Worm (Caenorhabditis elegans) whole organism, L2 larva: Measurements from ENCODE around the gene nhx-9.

Source experiments
- F13H6.1 ChIP-seq: sonication (generic microtip); optimal IDR thresholded peaks from 2 replicates; lab custom pipeline; 2016; ENCODE audit warnings: missing genetic modification characterization, missing compliant biosample characterization
- R02D3.7 ChIP-seq: fragments of 150-350 bp; optimal IDR thresholded peaks from 2 replicates; lab custom pipeline; 2014; ENCODE audit warnings: missing biosample characterization, missing genetic modification characterization
- Y55F3AM.14 ChIP-seq: fragments of 200-800 bp; sonication (Bioruptor generic); optimal IDR thresholded peaks from 2 replicates; lab custom pipeline; 2018; ENCODE audit warnings: mild to moderate bottlenecking, missing genetic modification characterization, missing compliant biosample characterization
- ZK546.5 ChIP-seq: sonication (generic microtip); optimal IDR thresholded peaks from 2 replicates; lab custom pipeline; 2017; ENCODE audit warnings: missing biosample characterization, missing genetic modification characterization
- aly-2 ChIP-seq: fragments of 150-350 bp; optimal IDR thresholded peaks from 2 replicates; lab custom pipeline; 2014; ENCODE audit warnings: missing biosample characterization, missing genetic modification characterization
- ama-1 ChIP-seq: fragments of 150-350 bp; optimal IDR thresholded peaks from 2 replicates; lab custom pipeline; 2018; ENCODE audit warnings: inconsistent platforms
- ceh-16 ChIP-seq: fragments of 150-350 bp; optimal IDR thresholded peaks from 2 replicates; lab custom pipeline; 2014; ENCODE audit warnings: missing biosample characterization, missing genetic modification characterization
- ceh-82 ChIP-seq: fragments of 150-350 bp; optimal IDR thresholded peaks from 2 replicates; lab custom pipeline; 2014; ENCODE audit warnings: missing biosample characterization, missing genetic modification characterization
- crh-2 ChIP-seq: sonication (generic microtip); optimal IDR thresholded peaks from 2 replicates; lab custom pipeline; 2017; ENCODE audit warnings: missing biosample characterization, missing genetic modification characterization
- dmd-4 ChIP-seq: sonication (generic microtip); optimal IDR thresholded peaks from 2 replicates; lab custom pipeline; 2017; ENCODE audit warnings: missing biosample characterization, missing genetic modification characterization
- elt-1 ChIP-seq: fragments of 150-350 bp; optimal IDR thresholded peaks from 2 replicates; lab custom pipeline; 2014; ENCODE audit warnings: missing biosample characterization, missing genetic modification characterization
- fos-1 ChIP-seq: fragments of 150-350 bp; optimal IDR thresholded peaks from 2 replicates; lab custom pipeline; 2014; ENCODE audit warnings: missing biosample characterization, missing genetic modification characterization
- lin-11 ChIP-seq: fragments of 150-350 bp; sonication (generic microtip); optimal IDR thresholded peaks from 2 replicates; lab custom pipeline; 2014; ENCODE audit warnings: missing biosample characterization, missing genetic modification characterization, inconsistent platforms, mixed read lengths
- lin-13 ChIP-seq: fragments of 150-350 bp; optimal IDR thresholded peaks from 2 replicates; lab custom pipeline; 2014; ENCODE audit warnings: missing biosample characterization, missing genetic modification reagents, missing genetic modification characterization
- lin-39 ChIP-seq: fragments of 150-350 bp; optimal IDR thresholded peaks from 2 replicates; lab custom pipeline; 2014; ENCODE audit warnings: missing biosample characterization, missing genetic modification reagents, missing genetic modification characterization
- mab-5 ChIP-seq: fragments of 150-350 bp; optimal IDR thresholded peaks from 2 replicates; lab custom pipeline; 2014; ENCODE audit warnings: missing biosample characterization, missing genetic modification characterization
- mdl-1 ChIP-seq, 2 experiments: fragments of 150-350 bp in 1 of 2; sonication (generic microtip) in 1 of 2; optimal IDR thresholded peaks; 2 replicates each; lab custom pipeline; 2017; ENCODE audit warnings: missing biosample characterization in 2 of 2, missing genetic modification characterization in 2 of 2
- nhr-10 ChIP-seq: sonication (generic microtip); optimal IDR thresholded peaks from 2 replicates; lab custom pipeline; 2017; ENCODE audit warnings: missing biosample characterization, missing genetic modification characterization
- nhr-11 ChIP-seq: fragments of 150-350 bp; optimal IDR thresholded peaks from 2 replicates; lab custom pipeline; 2014; ENCODE audit warnings: missing biosample characterization, missing genetic modification characterization
- nhr-12 ChIP-seq: fragments of 150-350 bp; optimal IDR thresholded peaks from 2 replicates; lab custom pipeline; 2014; ENCODE audit warnings: missing biosample characterization, missing genetic modification characterization
- nhr-129 ChIP-seq: fragments of 150-350 bp; optimal IDR thresholded peaks from 2 replicates; lab custom pipeline; 2014; ENCODE audit warnings: missing biosample characterization, missing genetic modification characterization
- nhr-23 ChIP-seq: fragments of 150-350 bp; optimal IDR thresholded peaks from 2 replicates; lab custom pipeline; 2014; ENCODE audit warnings: missing biosample characterization, missing genetic modification reagents, missing genetic modification characterization
- nhr-237 ChIP-seq: fragments of 150-350 bp; optimal IDR thresholded peaks from 2 replicates; lab custom pipeline; 2014; ENCODE audit warnings: missing biosample characterization, missing genetic modification characterization
- nhr-6 ChIP-seq: fragments of 150-350 bp; optimal IDR thresholded peaks from 2 replicates; lab custom pipeline; 2014; ENCODE audit warnings: missing biosample characterization, missing genetic modification characterization
- nhr-77 ChIP-seq: fragments of 150-350 bp; optimal IDR thresholded peaks from 2 replicates; lab custom pipeline; 2014; ENCODE audit warnings: missing biosample characterization, missing genetic modification characterization
- sem-4 ChIP-seq: fragments of 150-350 bp; optimal IDR thresholded peaks from 2 replicates; lab custom pipeline; 2014; ENCODE audit warnings: missing biosample characterization, missing genetic modification reagents, missing genetic modification characterization
- skn-1 ChIP-seq: sonication (generic microtip); optimal IDR thresholded peaks from 2 replicates; lab custom pipeline; 2017; ENCODE audit warnings: missing biosample characterization, missing genetic modification characterization
- sma-3 ChIP-seq: sonication (generic microtip); optimal IDR thresholded peaks from 2 replicates; lab custom pipeline; 2016; ENCODE audit warnings: missing genetic modification reagents, missing genetic modification characterization, missing compliant biosample characterization
- sma-9 ChIP-seq, 2 experiments: fragments of 150-350 bp in 1 of 2; sonication (generic microtip) in 1 of 2; optimal IDR thresholded peaks; 2 replicates each; lab custom pipeline; 2014 to 2016; ENCODE audit warnings: missing genetic modification characterization in 2 of 2, mild to moderate bottlenecking in 1 of 2, missing biosample characterization in 1 of 2, missing compliant biosample characterization in 1 of 2, missing genetic modification reagents in 1 of 2, moderate library complexity in 1 of 2
- snpc-4 ChIP-seq: fragments of 150-350 bp; optimal IDR thresholded peaks from 2 replicates; lab custom pipeline; 2014; ENCODE audit warnings: missing biosample characterization, missing genetic modification characterization
- unc-39 ChIP-seq: fragments of 150-350 bp; optimal IDR thresholded peaks from 2 replicates; lab custom pipeline; 2014; ENCODE audit warnings: missing biosample characterization, missing genetic modification characterization
- unc-55 ChIP-seq: fragments of 150-350 bp; sonication (generic microtip); optimal IDR thresholded peaks from 3 replicates; lab custom pipeline; 2014; ENCODE audit warnings: missing biosample characterization, missing genetic modification reagents, missing genetic modification characterization
- unc-62 ChIP-seq: fragments of 150-350 bp; optimal IDR thresholded peaks from 2 replicates; lab custom pipeline; 2014; ENCODE audit warnings: missing biosample characterization, missing genetic modification reagents, missing genetic modification characterization
- ztf-11 ChIP-seq: sonication (generic microtip); optimal IDR thresholded peaks from 2 replicates; lab custom pipeline; 2017; ENCODE audit warnings: missing biosample characterization, missing genetic modification characterization
- ztf-4 ChIP-seq: fragments of 150-350 bp; optimal IDR thresholded peaks from 2 replicates; lab custom pipeline; 2014; ENCODE audit warnings: missing biosample characterization, missing genetic modification characterization

Gene nhx-9

ce11 chrIV:11917886-11918285, 12.8 kb upstream of the nhx-9 start:
- TF ChIP-seq crh-2 (tag; lab: Kevin White, UChicago) (peak; percentile 39), sma-9 (GFP tag; optimal IDR thresholded peaks at IDR 0.05; lab: Kevin White, UChicago) (peak; percentile 44), sma-9 (tag; optimal IDR thresholded peaks at IDR 0.05; lab: Kevin White, UChicago) (no peak), fos-1 (tag; lab: Kevin White, UChicago) (peak; percentile 60), nhr-12 (no peak), nhr-237 (tag; lab: Kevin White, UChicago) (no peak)

- TF ChIP-seq unc-62 (GFP tag; lab: Kevin White, UChicago) (no peak), ztf-11 (tag; lab: Kevin White, UChicago) (no peak), aly-2 (tag; lab: Kevin White, UChicago) (no peak), unc-39 (tag; lab: Kevin White, UChicago) (no peak), ztf-4 (tag; lab: Kevin White, UChicago) (no peak), lin-13 (GFP tag; lab: Kevin White, UChicago) (no peak), lin-39 (no peak), ceh-82 (tag; lab: Kevin White, UChicago) (no peak), mdl-1 (tag; optimal IDR thresholded peaks at IDR 0.05; lab: Kevin White, UChicago) (no peak), ceh-16 (tag; lab: Kevin White, UChicago) (no peak), fos-1 (tag; lab: Kevin White, UChicago) (no peak), ama-1 (lab: Kevin White, UChicago) (no peak), F13H6.1 (tag; lab: Kevin White, UChicago) (no peak), ZK546.5 (tag; lab: Kevin White, UChicago) (no peak), sem-4 (tag; lab: Kevin White, UChicago) (no peak), skn-1 (tag; lab: Kevin White, UChicago) (no peak)
Measured at ce11 chrIV:11919067-11919466, 11.6 kb upstream of the nhx-9 start.

- TF ChIP-seq mdl-1 (tag; optimal IDR thresholded peaks at IDR 0.05; lab: Kevin White, UChicago) = no peak
- TF ChIP-seq dmd-4 = no peak
- TF ChIP-seq nhr-11 = no peak
- TF ChIP-seq nhr-77 (tag; lab: Kevin White, UChicago) = no peak
- TF ChIP-seq nhr-10 (tag; lab: Kevin White, UChicago) = no peak
- TF ChIP-seq Y55F3AM.14 (GFP tag; lab: Kevin White, UChicago) = no peak
- TF ChIP-seq ZK546.5 (tag; lab: Kevin White, UChicago) = no peak
- TF ChIP-seq lin-11 (tag; lab: Kevin White, UChicago) = no peak
- TF ChIP-seq mab-5 (tag; lab: Kevin White, UChicago) = no peak
- no peak for TF ChIP-seq nhr-6 (tag; lab: Kevin White, UChicago)
- no peak for TF ChIP-seq elt-1 (tag; lab: Kevin White, UChicago)
- no peak for TF ChIP-seq snpc-4 (tag; lab: Kevin White, UChicago)
- TF ChIP-seq unc-55 (GFP tag; lab: Kevin White, UChicago) = no peak
- no peak for TF ChIP-seq nhr-12
- TF ChIP-seq nhr-23 (tag; lab: Kevin White, UChicago) = no peak
- TF ChIP-seq sma-9 (GFP tag; optimal IDR thresholded peaks at IDR 0.05; lab: Kevin White, UChicago) = no peak
- TF ChIP-seq sma-9 (tag; optimal IDR thresholded peaks at IDR 0.05; lab: Kevin White, UChicago) = no peak
Measured at ce11 chrIV:11922011-11922410, 8.7 kb upstream of the nhx-9 start, which contains the start of gene ZK822.1. Gene ZK822.1 (minus strand): TSS chrIV:11922131.

- TF ChIP-seq ceh-16 (tag; lab: Kevin White, UChicago) (no peak), sma-9 (GFP tag; optimal IDR thresholded peaks at IDR 0.05; lab: Kevin White, UChicago) (no peak), sma-9 (tag; optimal IDR thresholded peaks at IDR 0.05; lab: Kevin White, UChicago) (no peak), unc-62 (GFP tag; lab: Kevin White, UChicago) (no peak), R02D3.7 (tag; lab: Kevin White, UChicago) (no peak), snpc-4 (tag; lab: Kevin White, UChicago) (no peak), sma-3 (GFP tag; lab: Kevin White, UChicago) (no peak), nhr-129 (tag; lab: Kevin White, UChicago) (no peak), nhr-12 (no peak), elt-1 (tag; lab: Kevin White, UChicago) (no peak), dmd-4 (no peak), skn-1 (tag; lab: Kevin White, UChicago) (no peak), lin-11 (tag; lab: Kevin White, UChicago) (no peak), ama-1 (lab: Kevin White, UChicago) (no peak)
Measured at ce11 chrIV:11923074-11923473, 7.6 kb upstream of the nhx-9 start, which contains the start of gene srlf-31. Gene srlf-31 (minus strand): TSS chrIV:11923174.
